Worm (Caenorhabditis elegans): ENCODE data around the gene gcc-1.

- TF ChIP-seq ztf-25 (GFP tag; IDR thresholded peaks at IDR 0.05) = no peak
- TF ChIP-seq unc-130 (GFP tag; optimal IDR thresholded peaks at IDR 0.05) = no peak
- no peak for TF ChIP-seq let-607 (tag; optimal IDR thresholded peaks at IDR 0.05)
- TF ChIP-seq dpff-1 (tag; optimal IDR thresholded peaks at IDR 0.05) = no peak
These were observed 45.2 kb upstream of the gcc-1 start, which contains the start of gene gpd-2 for ce11 chrX:3114306-3115133.
